Fruit fly (Drosophila melanogaster) Kc167 (cell line): Measurements from ENCODE around the gene Ddr.

Source experiments
- Myc ChIP-seq: fragments of >200 bp; optimal IDR thresholded peaks from 2 replicates; lab custom pipeline; 2017; ENCODE audit warnings: missing external identifiers
- ttk ChIP-seq: sonication (Bioruptor generic); optimal IDR thresholded peaks from 2 replicates; lab custom pipeline; 2017; ENCODE audit warnings: missing external identifiers

DNA sequence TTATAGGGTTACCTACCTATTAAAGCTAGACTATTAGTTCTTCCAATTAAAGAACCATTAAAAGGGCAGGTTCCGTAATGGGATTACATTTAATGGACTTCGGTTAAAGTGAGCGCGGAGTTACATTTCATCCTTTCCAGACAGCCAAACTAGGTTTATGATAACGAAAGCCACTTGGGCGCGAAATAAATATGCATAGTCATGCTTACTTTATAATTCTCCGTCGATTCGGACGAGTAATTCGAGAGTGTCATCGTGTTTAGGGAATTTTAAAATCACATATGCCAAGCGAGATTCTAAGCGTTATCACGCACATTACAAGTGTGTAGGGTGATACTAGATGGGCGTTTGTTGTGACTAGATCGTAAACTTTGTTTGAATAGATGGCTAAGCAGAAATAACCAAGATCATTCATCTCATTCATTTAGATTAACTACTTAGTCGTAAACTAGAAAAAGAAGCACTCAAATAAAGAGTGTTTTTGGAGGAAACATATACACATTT lies 87.4 kb downstream of the Ddr start:
- TF ChIP-seq ttk (lab: Kevin White, UChicago) (no peak), Myc (lab: Kevin White, UChicago) (no peak)
